Worm (Caenorhabditis elegans): ENCODE measurements around the gene ZC449.2.

ce11 chrX:4998875-4999274, 22.2 kb upstream of the ZC449.2 start, which contains the start of gene set-30:
- TF ChIP-seq nhr-237 (tag; optimal IDR thresholded peaks at IDR 0.05) (no peak), nhr-28 (tag; optimal IDR thresholded peaks at IDR 0.05) (no peak)

Data from whole organism, mixed stage, embryonic.